Fruit fly (Drosophila melanogaster): ENCODE data around the gene CG45078.

Gene CG45078

dm6 chr3R:10759348-10759847, 17.8 kb downstream of the CG45078 start, which contains the start of gene CG31272:
TSS of gene CG31272 (minus strand) at chr3R:10759398.
- TF ChIP-seq CG17801 (GFP tag; optimal IDR thresholded peaks at IDR 0.05; ENCODE audit: partially characterized antibody) = no peak

dm6 chr3R:10755534-10755933, 21.6 kb downstream of the CG45078 start, which contains the start of gene CG14691:
TSS of gene CG14691 (minus strand) at chr3R:10755634.
- TF ChIP-seq CG17801 (GFP tag; optimal IDR thresholded peaks at IDR 0.05; ENCODE audit: partially characterized antibody) = no peak

dm6 chr3R:10751061-10751460, 26.1 kb downstream of the CG45078 start, which contains the start of gene TkR86C:
TSS of gene TkR86C (minus strand) at chr3R:10751228.
- no peak for TF ChIP-seq CG17801 (GFP tag; optimal IDR thresholded peaks at IDR 0.05; ENCODE audit: partially characterized antibody)

DNA sequence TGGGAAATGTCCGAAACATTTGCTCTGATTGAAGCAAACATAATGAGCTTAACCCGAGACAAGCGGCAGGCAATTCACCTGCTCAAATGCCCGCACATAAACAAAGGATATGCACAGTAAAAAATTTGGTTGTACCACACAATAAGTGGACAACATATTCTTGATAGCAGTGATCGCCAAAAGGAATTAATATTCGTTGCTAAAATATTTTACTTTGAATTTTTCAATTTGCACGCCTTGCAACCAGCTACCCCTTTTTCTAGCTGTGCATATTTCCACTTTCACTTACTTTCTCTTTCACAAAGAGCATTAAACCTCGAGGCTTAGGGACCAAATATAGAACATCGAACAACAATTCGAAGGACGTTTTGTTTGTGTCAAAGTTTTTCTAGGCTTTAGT, 29.5 kb downstream of the CG45078 start:
- no peak for TF ChIP-seq CG17801 (GFP tag; optimal IDR thresholded peaks at IDR 0.05; ENCODE audit: partially characterized antibody)

DNA sequence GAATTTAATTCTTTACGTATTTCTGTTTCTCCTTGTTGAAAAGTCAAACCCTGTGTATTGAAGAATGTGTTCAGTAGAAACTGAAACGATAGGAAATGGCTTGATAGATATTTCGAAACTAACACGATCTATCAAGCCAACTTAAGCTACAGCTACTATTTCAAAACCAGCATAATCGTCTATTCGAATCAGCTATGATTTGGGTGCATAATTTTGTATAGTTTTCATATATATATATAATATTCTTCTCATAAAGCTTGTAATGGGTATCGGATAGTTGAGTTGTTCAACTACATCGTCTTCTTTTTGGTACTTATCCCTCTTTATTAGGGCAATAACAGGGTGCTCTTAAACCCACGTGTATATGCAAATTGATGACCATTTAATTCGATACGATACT, 41.3 kb downstream of the CG45078 start, which contains the start of gene tomboy20:
tomboy20 (minus strand) TSS at position 101 of the 400 bp plus-strand sequence.
- no peak for TF ChIP-seq CG17801 (GFP tag; optimal IDR thresholded peaks at IDR 0.05; ENCODE audit: partially characterized antibody)

DNA sequence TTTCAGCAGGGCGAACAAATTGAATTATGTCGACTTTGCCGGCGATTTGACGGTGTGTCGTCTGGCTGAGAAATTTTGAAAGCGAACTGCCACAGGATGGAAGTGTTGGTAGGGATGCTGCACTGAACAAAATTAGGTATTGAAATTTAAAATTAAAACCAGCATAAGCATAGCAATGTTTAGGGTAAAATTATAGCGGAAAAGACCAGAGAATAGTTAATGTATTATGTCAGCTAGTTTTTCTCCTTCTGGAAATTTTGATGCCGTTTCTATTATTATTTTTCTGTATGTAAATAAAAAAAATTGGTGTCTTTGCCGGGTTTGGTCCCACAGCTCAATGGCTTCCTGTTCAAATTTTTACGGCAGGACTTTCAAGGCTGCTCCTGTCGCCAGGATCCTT, 50.5 kb downstream of the CG45078 start:
- no peak for TF ChIP-seq CG17801 (GFP tag; optimal IDR thresholded peaks at IDR 0.05; ENCODE audit: partially characterized antibody)
